Worm (Caenorhabditis elegans) whole organism, early embryonic: ENCODE results near the gene Y43F8C.17.
A peak's percentile ranks its signal among the peaks of the same experiment; 100 is the strongest.

Experiments
- B0310.2 ChIP-seq: sonication (generic microtip); optimal IDR thresholded peaks from 2 replicates; lab custom pipeline; 2016; ENCODE audit warnings: mild to moderate bottlenecking, missing genetic modification characterization, missing compliant biosample characterization
- F13C5.2 ChIP-seq: sonication (generic microtip); optimal IDR thresholded peaks from 2 replicates; lab custom pipeline; 2017; ENCODE audit warnings: mild to moderate bottlenecking, missing genetic modification characterization, inconsistent platforms, missing compliant biosample characterization
- aly-1 ChIP-seq: sonication (generic microtip); optimal IDR thresholded peaks from 2 replicates; lab custom pipeline; 2016; ENCODE audit warnings: missing genetic modification characterization, missing compliant biosample characterization
- ama-1 ChIP-seq: fragments of 150-350 bp; optimal IDR thresholded peaks from 2 replicates; lab custom pipeline; 2014
- ceh-13 ChIP-seq: fragments of 200-800 bp; sonication (Bioruptor generic); optimal IDR thresholded peaks from 2 replicates; lab custom pipeline; 2018; ENCODE audit warnings: mild to moderate bottlenecking, missing genetic modification characterization, missing compliant biosample characterization
- ceh-36 ChIP-seq: sonication (generic microtip); optimal IDR thresholded peaks from 2 replicates; lab custom pipeline; 2016; ENCODE audit warnings: missing genetic modification characterization, inconsistent platforms, missing compliant biosample characterization
- ets-7 ChIP-seq: sonication (generic microtip); optimal IDR thresholded peaks from 2 replicates; lab custom pipeline; 2016; ENCODE audit warnings: missing genotype, missing genetic modification characterization, missing compliant biosample characterization
- flt-1 ChIP-seq: fragments of 200-800 bp; sonication (Bioruptor generic); IDR thresholded peaks from 2 replicates; pipeline ENCODE4 v1.3.6; 2022; ENCODE audit warnings: missing genetic modification characterization, missing compliant biosample characterization
- hmbx-1 ChIP-seq: sonication (generic microtip); optimal IDR thresholded peaks from 2 replicates; lab custom pipeline; 2016; ENCODE audit warnings: mild to moderate bottlenecking, missing genetic modification characterization, missing compliant biosample characterization
- hmg-4 ChIP-seq: fragments of 200-800 bp; sonication (Bioruptor generic); optimal IDR thresholded peaks from 2 replicates; lab custom pipeline; 2018; ENCODE audit warnings: mild to moderate bottlenecking, missing genetic modification characterization, missing compliant biosample characterization
- hnd-1 ChIP-seq: sonication (generic microtip); optimal IDR thresholded peaks from 2 replicates; lab custom pipeline; 2016; ENCODE audit warnings: missing genetic modification characterization, missing compliant biosample characterization
- pes-1 ChIP-seq: fragments of 200-800 bp; sonication (Bioruptor generic); IDR thresholded peaks from 2 replicates; pipeline ENCODE4 v1.3.6; 2022; ENCODE audit warnings: missing genetic modification reagents, missing genetic modification characterization, missing compliant biosample characterization
- scrt-1 ChIP-seq: fragments of 200-800 bp; sonication (Bioruptor generic); IDR thresholded peaks from 2 replicates; pipeline ENCODE4 v1.3.6; 2022; ENCODE audit warnings: missing genetic modification characterization, missing compliant biosample characterization
- sea-1 ChIP-seq: fragments of 200-800 bp; sonication (Bioruptor generic); conservative IDR thresholded peaks from 2 replicates; pipeline ENCODE4 v1.3.6; 2022; ENCODE audit warnings: missing genetic modification characterization, missing compliant biosample characterization
- tbx-11 ChIP-seq: fragments of 200-800 bp; sonication (Bioruptor generic); IDR thresholded peaks from 2 replicates; pipeline ENCODE4 v1.3.6; 2022; ENCODE audit warnings: missing genetic modification characterization, missing compliant biosample characterization
- tbx-37 ChIP-seq: fragments of 200-800 bp; sonication (Bioruptor generic); conservative IDR thresholded peaks from 2 replicates; pipeline ENCODE4 v1.3.6; 2022; ENCODE audit warnings: missing genetic modification reagents, missing genetic modification characterization, missing compliant biosample characterization
- tra-4 ChIP-seq: sonication (generic microtip); optimal IDR thresholded peaks from 2 replicates; lab custom pipeline; 2017; ENCODE audit warnings: missing genetic modification characterization, missing compliant biosample characterization

Y43F8C.17 gene

ce11 chrV:19741651-19742050, 25.7 kb downstream of the Y43F8C.17 start, which contains the start of gene W04E12.3:
Gene W04E12.3, plus strand, starts transcription at chrV:19741951.
- TF ChIP-seq flt-1 (GFP tag; lab: Robert Waterston, UW) (no peak), pes-1 (GFP tag; lab: Robert Waterston, UW) (no peak), sea-1 (no peak), hmbx-1 (tag; lab: Kevin White, UChicago) (no peak), ceh-13 (GFP tag; lab: Kevin White, UChicago) (no peak), hnd-1 (tag; lab: Kevin White, UChicago) (no peak), scrt-1 (GFP tag; lab: Robert Waterston, UW) (no peak), ama-1 (lab: Kevin White, UChicago) (no peak), tbx-37 (no peak), F13C5.2 (tag; lab: Kevin White, UChicago) (no peak), hmg-4 (GFP tag; lab: Kevin White, UChicago) (no peak), aly-1 (tag; lab: Kevin White, UChicago) (no peak), ets-7 (tag; lab: Kevin White, UChicago) (no peak), tra-4 (tag; lab: Kevin White, UChicago) (no peak), B0310.2 (tag; lab: Kevin White, UChicago) (no peak), ceh-36 (no peak), tbx-11 (GFP tag; lab: Robert Waterston, UW) (no peak)

- TF ChIP-seq scrt-1 (GFP tag; lab: Robert Waterston, UW) (no peak), ama-1 (lab: Kevin White, UChicago) (no peak), aly-1 (tag; lab: Kevin White, UChicago) (no peak), F13C5.2 (tag; lab: Kevin White, UChicago) (no peak), tbx-11 (GFP tag; lab: Robert Waterston, UW) (no peak), pes-1 (GFP tag; lab: Robert Waterston, UW) (no peak), B0310.2 (tag; lab: Kevin White, UChicago) (no peak)
These were observed 27.4 kb downstream of the Y43F8C.17 start, which contains the start of gene W04E12.4 for ce11 chrV:19743305-19743704. Gene W04E12.4, plus strand, starts transcription at chrV:19743605.

- TF ChIP-seq sea-1 (0 out of 2 replicates have a peak, but pooled peaks have one; percentile 32), F13C5.2 (tag; lab: Kevin White, UChicago) (no peak), hnd-1 (tag; lab: Kevin White, UChicago) (no peak), hmg-4 (GFP tag; lab: Kevin White, UChicago) (no peak), ets-7 (tag; lab: Kevin White, UChicago) (no peak)
These were observed 27.8 kb downstream of the Y43F8C.17 start for ce11 chrV:19743794-19744193.

ce11 chrV:19744210-19744609, 28.3 kb downstream of the Y43F8C.17 start:
- no peak for TF ChIP-seq scrt-1 (GFP tag; lab: Robert Waterston, UW)
- no peak for TF ChIP-seq hnd-1 (tag; lab: Kevin White, UChicago)
- no peak for TF ChIP-seq B0310.2 (tag; lab: Kevin White, UChicago)
- no peak for TF ChIP-seq sea-1
- no peak for TF ChIP-seq pes-1 (GFP tag; lab: Robert Waterston, UW)
- no peak for TF ChIP-seq ceh-36
- no peak for TF ChIP-seq ama-1 (lab: Kevin White, UChicago)
- TF ChIP-seq flt-1 (GFP tag; lab: Robert Waterston, UW), result no peak
- no peak for TF ChIP-seq ets-7 (tag; lab: Kevin White, UChicago)
- no peak for TF ChIP-seq tra-4 (tag; lab: Kevin White, UChicago)
- no peak for TF ChIP-seq tbx-11 (GFP tag; lab: Robert Waterston, UW)
- TF ChIP-seq hmg-4 (GFP tag; lab: Kevin White, UChicago), result no peak

- TF ChIP-seq sea-1 (no peak), hnd-1 (tag; lab: Kevin White, UChicago) (no peak), tra-4 (tag; lab: Kevin White, UChicago) (no peak), F13C5.2 (tag; lab: Kevin White, UChicago) (no peak), ama-1 (lab: Kevin White, UChicago) (no peak), hmg-4 (GFP tag; lab: Kevin White, UChicago) (no peak), ceh-13 (GFP tag; lab: Kevin White, UChicago) (no peak), hmbx-1 (tag; lab: Kevin White, UChicago) (no peak), aly-1 (tag; lab: Kevin White, UChicago) (no peak), ceh-36 (no peak), pes-1 (GFP tag; lab: Robert Waterston, UW) (no peak)
These were observed 29.9 kb downstream of the Y43F8C.17 start, which contains the start of gene W04E12.5 for ce11 chrV:19745852-19746251. Gene W04E12.5, plus strand, starts transcription at chrV:19746152.

- TF ChIP-seq F13C5.2 (tag; lab: Kevin White, UChicago), result no peak
- peak; percentile 81 for TF ChIP-seq ceh-36
These were observed 31.2 kb downstream of the Y43F8C.17 start for ce11 chrV:19747144-19747543.

DNA sequence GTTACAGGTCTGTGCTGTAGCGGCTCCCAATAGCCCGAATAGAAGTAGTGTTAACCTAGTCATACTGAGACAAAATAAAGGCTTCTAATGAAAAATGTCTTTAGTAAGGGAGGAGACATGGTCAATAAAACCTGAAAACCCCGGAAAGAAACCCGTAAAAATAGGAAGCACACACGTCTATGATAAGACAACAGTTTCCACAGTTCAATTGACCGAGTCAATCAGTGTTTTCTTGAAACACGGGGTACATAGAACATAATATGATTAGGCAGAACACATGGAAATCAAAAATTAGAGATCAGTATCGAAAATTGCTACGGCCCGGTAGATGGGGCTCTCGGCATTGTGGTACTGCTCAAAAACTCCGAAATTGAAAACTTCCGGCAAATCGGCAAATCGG, 35.2 kb downstream of the Y43F8C.17 start, which contains the start of gene clec-49:
TSS of gene clec-49 (minus strand) at position 103 of the 400 bp plus-strand sequence.
- no peak for TF ChIP-seq tbx-37
- no peak for TF ChIP-seq ama-1 (lab: Kevin White, UChicago)
- TF ChIP-seq tra-4 (tag; lab: Kevin White, UChicago), result no peak
- TF ChIP-seq ets-7 (tag; lab: Kevin White, UChicago), result no peak
- TF ChIP-seq F13C5.2 (tag; lab: Kevin White, UChicago), result no peak
- no peak for TF ChIP-seq hmg-4 (GFP tag; lab: Kevin White, UChicago)
- no peak for TF ChIP-seq hmbx-1 (tag; lab: Kevin White, UChicago)
- TF ChIP-seq tbx-11 (GFP tag; lab: Robert Waterston, UW), result no peak
- no peak for TF ChIP-seq ceh-13 (GFP tag; lab: Kevin White, UChicago)

- TF ChIP-seq hmg-4 (GFP tag; lab: Kevin White, UChicago) (no peak), scrt-1 (GFP tag; lab: Robert Waterston, UW) (no peak), ceh-36 (no peak), ets-7 (tag; lab: Kevin White, UChicago) (no peak), B0310.2 (tag; lab: Kevin White, UChicago) (no peak), aly-1 (tag; lab: Kevin White, UChicago) (no peak), ama-1 (lab: Kevin White, UChicago) (no peak), flt-1 (GFP tag; lab: Robert Waterston, UW) (no peak), hmbx-1 (tag; lab: Kevin White, UChicago) (no peak), F13C5.2 (tag; lab: Kevin White, UChicago) (no peak), tra-4 (tag; lab: Kevin White, UChicago) (no peak), tbx-11 (GFP tag; lab: Robert Waterston, UW) (no peak), pes-1 (GFP tag; lab: Robert Waterston, UW) (no peak), tbx-37 (no peak), sea-1 (no peak), ceh-13 (GFP tag; lab: Kevin White, UChicago) (no peak), hnd-1 (tag; lab: Kevin White, UChicago) (no peak)
These were observed 36.9 kb downstream of the Y43F8C.17 start for ce11 chrV:19752879-19753278.
